Worm (Caenorhabditis elegans) whole organism, late embryonic: ENCODE results near the gene B0563.9.

Experiments used
- ceh-6 ChIP-seq: fragments of 200-800 bp; sonication (Bioruptor generic); optimal IDR thresholded peaks from 2 replicates; lab custom pipeline; 2018; ENCODE audit warnings: mild to moderate bottlenecking, missing genetic modification characterization, missing compliant biosample characterization
- dmd-4 ChIP-seq: sonication (generic microtip); optimal IDR thresholded peaks from 2 replicates; lab custom pipeline; 2016; ENCODE audit warnings: borderline replicate concordance, missing genetic modification characterization, missing compliant biosample characterization
- hlh-13 ChIP-seq: fragments of 200-800 bp; sonication (Bioruptor generic); optimal IDR thresholded peaks from 2 replicates; lab custom pipeline; 2018; ENCODE audit warnings: mild to moderate bottlenecking, missing genetic modification characterization, missing compliant biosample characterization
- lin-11 ChIP-seq: fragments of 200-800 bp; sonication (Bioruptor generic); optimal IDR thresholded peaks from 2 replicates; lab custom pipeline; 2018; ENCODE audit warnings: mild to moderate bottlenecking, missing genetic modification characterization, missing compliant biosample characterization
- npax-4 ChIP-seq: sonication (generic microtip); optimal IDR thresholded peaks from 2 replicates; lab custom pipeline; 2016; ENCODE audit warnings: missing genetic modification characterization, missing compliant biosample characterization
- pqm-1 ChIP-seq: sonication (generic microtip); optimal IDR thresholded peaks from 2 replicates; lab custom pipeline; 2016; ENCODE audit warnings: missing genetic modification characterization, missing compliant biosample characterization
- sox-4 ChIP-seq: sonication (generic microtip); optimal IDR thresholded peaks from 2 replicates; lab custom pipeline; 2017; ENCODE audit warnings: mild to moderate bottlenecking, missing genetic modification characterization, inconsistent platforms, missing compliant biosample characterization

- TF ChIP-seq pqm-1: no peak
- TF ChIP-seq ceh-6 (GFP tag; lab: Kevin White, UChicago): no peak
- no peak for TF ChIP-seq hlh-13 (GFP tag; lab: Kevin White, UChicago)
- no peak for TF ChIP-seq npax-4 (tag; lab: Kevin White, UChicago)
- no peak for TF ChIP-seq lin-11 (tag; lab: Kevin White, UChicago)
- no peak for TF ChIP-seq dmd-4 (tag; lab: Kevin White, UChicago)
- TF ChIP-seq sox-4 (tag; lab: Kevin White, UChicago): no peak
Measured at ce11 chrX:9191795-9192494, 23.6 kb downstream of the B0563.9 start, which contains the start of gene Y81B9A.1.
